Fruit fly (Drosophila melanogaster) whole organism, wandering third instar larva: Measurements from ENCODE around the gene bru3.

Experiments
- Abd-B ChIP-seq: fragments of >200 bp; optimal IDR thresholded peaks from 2 replicates; lab custom pipeline; 2017; ENCODE audit warnings: missing biosample characterization, missing genetic modification characterization
- CG32264 ChIP-seq: fragments of 200-800 bp; sonication (Bioruptor generic); optimal IDR thresholded peaks from 2 replicates; lab custom pipeline; 2016; ENCODE audit warnings: missing biosample characterization, missing genetic modification characterization
- CG9705 ChIP-seq: fragments of 200-800 bp; sonication (Bioruptor generic); optimal IDR thresholded peaks from 2 replicates; lab custom pipeline; 2018; ENCODE audit warnings: missing biosample characterization, mild to moderate bottlenecking, missing genetic modification characterization
- CrebA ChIP-seq: fragments of 200-800 bp; sonication (Bioruptor generic); optimal IDR thresholded peaks from 2 replicates; lab custom pipeline; 2016; ENCODE audit warnings: missing biosample characterization, mild to moderate bottlenecking, missing genetic modification characterization, borderline replicate concordance
- Dfd ChIP-seq: fragments of >200 bp; optimal IDR thresholded peaks from 2 replicates; lab custom pipeline; 2017; ENCODE audit warnings: missing biosample characterization, missing genetic modification characterization
- Dif ChIP-seq: fragments of 200-275, 200-300 bp; sonication (Bioruptor generic); optimal IDR thresholded peaks from 2 replicates; lab custom pipeline; 2018; ENCODE audit warnings: missing biosample characterization, missing genetic modification characterization; ENCODE audit not compliant: partially characterized antibody
- HLH106 ChIP-seq: fragments of 200-800 bp; optimal IDR thresholded peaks from 3 replicates; lab custom pipeline; 2019; ENCODE audit warnings: missing biosample characterization, mild to moderate bottlenecking, missing genetic modification characterization, moderate library complexity
- Hnf4 ChIP-seq: fragments of 200-800 bp; sonication (Bioruptor generic); optimal IDR thresholded peaks from 2 replicates; lab custom pipeline; 2016; ENCODE audit warnings: missing biosample characterization, mild to moderate bottlenecking, missing genetic modification characterization
- Hr78 ChIP-seq: fragments of >200 bp; optimal IDR thresholded peaks from 2 replicates; lab custom pipeline; 2017; ENCODE audit warnings: missing biosample characterization, missing genetic modification characterization
- Hr83 ChIP-seq: fragments of 200-300 bp; sonication (Bioruptor generic); optimal IDR thresholded peaks from 2 replicates; lab custom pipeline; 2016; ENCODE audit warnings: missing biosample characterization, mild to moderate bottlenecking, missing genetic modification characterization, moderate library complexity; ENCODE audit not compliant: poor library complexity, severe bottlenecking
- Jra ChIP-seq: sonication (Bioruptor generic); optimal IDR thresholded peaks from 2 replicates; lab custom pipeline; 2016; ENCODE audit warnings: missing biosample characterization, missing genetic modification characterization
- Mio ChIP-seq: sonication (Bioruptor generic); optimal IDR thresholded peaks from 2 replicates; lab custom pipeline; 2016; ENCODE audit warnings: missing biosample characterization, missing genetic modification characterization
- N ChIP-seq: fragments of >200 bp; optimal IDR thresholded peaks from 2 replicates; lab custom pipeline; 2018; ENCODE audit warnings: missing biosample characterization, missing external identifiers, missing genetic modification characterization
- OdsH ChIP-seq: fragments of 200-800 bp; sonication (Bioruptor generic); optimal IDR thresholded peaks from 2 replicates; lab custom pipeline; 2016; ENCODE audit warnings: missing biosample characterization, mild to moderate bottlenecking, missing genetic modification characterization
- Rel ChIP-seq, 2 experiments: fragments of 200-800 bp; sonication (Bioruptor generic) in 1 of 2; optimal IDR thresholded peaks; 2 replicates in 1 of 2; 3 replicates in 1 of 2; lab custom pipeline; 2016 to 2019; ENCODE audit warnings: mild to moderate bottlenecking in 2 of 2, missing biosample characterization in 2 of 2, missing genetic modification characterization in 2 of 2, moderate library complexity in 1 of 2
- Sp1 ChIP-seq: fragments of 200-800 bp; sonication (Bioruptor generic); optimal IDR thresholded peaks from 3 replicates; lab custom pipeline; 2019; ENCODE audit warnings: missing biosample characterization, mild to moderate bottlenecking, missing genetic modification characterization, moderate library complexity
- Vsx2 ChIP-seq: fragments of 200-300, 225-300 bp; sonication (Bioruptor generic); optimal IDR thresholded peaks from 2 replicates; lab custom pipeline; 2018; ENCODE audit warnings: missing biosample characterization, missing genetic modification characterization; ENCODE audit not compliant: partially characterized antibody
- br ChIP-seq: fragments of 200-800 bp; sonication (Bioruptor generic); optimal IDR thresholded peaks from 2 replicates; lab custom pipeline; 2016; ENCODE audit warnings: missing biosample characterization, missing genetic modification characterization
- brk ChIP-seq: fragments of 200-800 bp; sonication (Bioruptor generic); optimal IDR thresholded peaks from 2 replicates; lab custom pipeline; 2016; ENCODE audit warnings: missing biosample characterization, mild to moderate bottlenecking, missing genetic modification characterization
- dl ChIP-seq, 2 experiments: fragments of 175-275, 200-275 bp in 1 of 2; fragments of 200-275 bp in 1 of 2; sonication (Bioruptor generic); optimal IDR thresholded peaks; lab custom pipeline; 2018; ENCODE audit warnings: mild to moderate bottlenecking in 2 of 2, missing biosample characterization in 2 of 2, missing genetic modification characterization in 2 of 2, moderate library complexity in 2 of 2; ENCODE audit not compliant: partially characterized antibody in 2 of 2, insufficient read depth in 1 of 2
- dmrt93B ChIP-seq: fragments of 200-800 bp; sonication (Bioruptor generic); optimal IDR thresholded peaks from 2 replicates; lab custom pipeline; 2018; ENCODE audit warnings: missing biosample characterization, mild to moderate bottlenecking, missing genetic modification characterization
- ey ChIP-seq: fragments of 200-800 bp; sonication (Bioruptor generic); optimal IDR thresholded peaks from 2 replicates; lab custom pipeline; 2016; ENCODE audit warnings: missing biosample characterization, missing genetic modification characterization
- foxo ChIP-seq, 2 experiments: fragments of 200-800 bp; sonication (Bioruptor generic); optimal IDR thresholded peaks; 2 replicates in 1 of 2; 3 replicates in 1 of 2; lab custom pipeline; 2016 to 2017; ENCODE audit warnings: missing biosample characterization in 2 of 2, missing genetic modification characterization in 2 of 2
- fru ChIP-seq: fragments of 200-800 bp; sonication (Bioruptor generic); optimal IDR thresholded peaks from 3 replicates; lab custom pipeline; 2016; ENCODE audit warnings: missing biosample characterization, mild to moderate bottlenecking, missing genetic modification characterization
- h ChIP-seq: fragments of 200-800 bp; sonication (Bioruptor generic); optimal IDR thresholded peaks from 3 replicates; lab custom pipeline; 2016; ENCODE audit warnings: missing biosample characterization, mild to moderate bottlenecking, missing genetic modification characterization
- jim ChIP-seq: fragments of 175-275, 200-325 bp; sonication (Bioruptor generic); optimal IDR thresholded peaks from 2 replicates; lab custom pipeline; 2016; ENCODE audit warnings: missing biosample characterization, mild to moderate bottlenecking, missing genetic modification characterization
- lola ChIP-seq: fragments of >200 bp; optimal IDR thresholded peaks from 2 replicates; lab custom pipeline; 2017; ENCODE audit warnings: missing biosample characterization, missing genetic modification characterization
- pan ChIP-seq: fragments of >200 bp; optimal IDR thresholded peaks from 2 replicates; lab custom pipeline; 2017
- psq ChIP-seq: fragments of 200-800 bp; sonication (Bioruptor generic); optimal IDR thresholded peaks from 3 replicates; lab custom pipeline; 2017; ENCODE audit warnings: missing biosample characterization, mild to moderate bottlenecking, missing genetic modification characterization, moderate library complexity
- rgr ChIP-seq: fragments of 200-800 bp; sonication (Bioruptor generic); optimal IDR thresholded peaks from 3 replicates; lab custom pipeline; 2016; ENCODE audit warnings: missing biosample characterization, mild to moderate bottlenecking, missing genetic modification characterization
- sage ChIP-seq: fragments of 200-800 bp; sonication (Bioruptor generic); optimal IDR thresholded peaks from 2 replicates; lab custom pipeline; 2016; ENCODE audit warnings: missing biosample characterization, mild to moderate bottlenecking, missing genetic modification characterization
- tai ChIP-seq: sonication (Bioruptor generic); optimal IDR thresholded peaks from 2 replicates; lab custom pipeline; 2016; ENCODE audit warnings: missing biosample characterization, missing genetic modification characterization
- woc ChIP-seq: sonication (Bioruptor generic); optimal IDR thresholded peaks from 2 replicates; lab custom pipeline; 2016; ENCODE audit warnings: missing biosample characterization, mild to moderate bottlenecking, missing genetic modification characterization

The bru3 gene

dm6 chr3L:13489193-13489752 is 313.9 kb downstream of the bru3 start:
- TF ChIP-seq ey (GFP tag; lab: Kevin White, UChicago) (no peak), dmrt93B (no peak), Jra (no peak), dl (GFP tag; optimal IDR thresholded peaks at IDR 0.05; lab: Kevin White, UChicago; ENCODE audit: insufficient read depth in 1 of 2, partially characterized antibody in 2 of 2) (no peak), h (GFP tag; lab: Kevin White, UChicago) (no peak), Vsx2 (GFP tag; lab: Kevin White, UChicago) (no peak), jim (GFP tag; lab: Kevin White, UChicago) (no peak), CG9705 (GFP tag; lab: Kevin White, UChicago) (no peak), sage (no peak), rgr (GFP tag; lab: Kevin White, UChicago) (no peak), Hr78 (GFP tag; lab: Kevin White, UChicago) (no peak), fru (GFP tag; lab: Kevin White, UChicago) (no peak), CrebA (no peak), HLH106 (no peak), N (no peak), lola (GFP tag; lab: Kevin White, UChicago) (no peak), Rel (GFP tag; optimal IDR thresholded peaks at IDR 0.05; lab: Kevin White, UChicago) (no peak), Rel (tag; optimal IDR thresholded peaks at IDR 0.05; lab: Kevin White, UChicago) (no peak)

DNA sequence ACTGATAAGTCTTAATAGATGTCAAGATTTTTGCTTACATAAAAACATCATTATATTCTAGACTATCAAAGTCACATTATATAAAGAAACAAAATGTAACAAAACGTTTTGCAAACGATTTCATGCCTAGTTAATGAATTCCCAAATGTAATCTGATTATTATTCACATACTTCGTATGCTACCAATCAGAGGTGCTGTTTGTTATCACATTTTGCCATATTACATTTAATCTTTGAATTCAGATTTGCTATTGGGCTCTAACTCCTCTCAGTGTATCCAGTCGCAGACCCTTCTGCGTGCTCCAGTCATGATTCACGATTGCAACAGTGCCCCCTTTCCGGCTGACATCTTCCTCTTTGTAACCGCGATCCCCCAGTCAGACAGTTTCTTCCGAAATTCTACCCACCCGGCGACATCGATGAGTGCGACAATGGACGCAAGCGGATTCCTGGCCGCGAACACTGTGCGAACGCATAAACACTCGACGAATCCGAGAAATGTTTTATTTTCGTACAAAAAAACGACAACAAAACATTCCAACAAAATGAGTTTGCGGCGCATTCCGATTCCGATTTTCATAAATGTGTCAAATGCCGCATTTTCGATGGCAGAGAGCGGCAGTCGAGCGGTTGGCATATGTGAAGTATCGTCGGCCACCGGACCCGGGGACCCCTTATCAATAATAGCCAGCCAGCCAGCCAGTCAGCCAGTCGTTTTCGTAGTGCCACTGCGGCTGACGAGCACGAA is 314.9 kb downstream of the bru3 start:
- TF ChIP-seq Sp1 (GFP tag; lab: Kevin White, UChicago) (peak; percentile 33), Abd-B (GFP tag; lab: Kevin White, UChicago) (no peak), lola (GFP tag; lab: Kevin White, UChicago) (no peak), CrebA (no peak), CG32264 (GFP tag; lab: Kevin White, UChicago) (no peak), h (GFP tag; lab: Kevin White, UChicago) (no peak), Dif (peak; percentile 8), Jra (peak; percentile 34), foxo (GFP tag; optimal IDR thresholded peaks at IDR 0.05; lab: Kevin White, UChicago) (peak in 1 of 2 experiments; percentile 52), dmrt93B (peak; percentile 38), HLH106 (peak; percentile 9), psq (GFP tag; lab: Kevin White, UChicago) (peak; percentile 3), Mio (GFP tag; lab: Kevin White, UChicago) (peak; percentile 10), Rel (GFP tag; optimal IDR thresholded peaks at IDR 0.05; lab: Kevin White, UChicago) (no peak), Rel (tag; optimal IDR thresholded peaks at IDR 0.05; lab: Kevin White, UChicago) (peak; percentile 37), OdsH (GFP tag; lab: Kevin White, UChicago) (peak; percentile 30), Hnf4 (no peak), rgr (GFP tag; lab: Kevin White, UChicago) (peak; percentile 38), fru (GFP tag; lab: Kevin White, UChicago) (peak; percentile 35), br (GFP tag; lab: Kevin White, UChicago) (peak; percentile 48), ey (GFP tag; lab: Kevin White, UChicago) (peak; percentile 39), woc (GFP tag; lab: Kevin White, UChicago) (peak; percentile 71), jim (GFP tag; lab: Kevin White, UChicago) (no peak)

- no peak for TF ChIP-seq Dfd (GFP tag; lab: Kevin White, UChicago)
- TF ChIP-seq Hr83 = no peak
- TF ChIP-seq brk (GFP tag; lab: Kevin White, UChicago) = no peak
- no peak for TF ChIP-seq Rel (GFP tag; optimal IDR thresholded peaks at IDR 0.05; lab: Kevin White, UChicago)
- TF ChIP-seq Rel (tag; optimal IDR thresholded peaks at IDR 0.05; lab: Kevin White, UChicago) = no peak
- TF ChIP-seq tai (GFP tag; lab: Kevin White, UChicago) = no peak
- TF ChIP-seq CG9705 (GFP tag; lab: Kevin White, UChicago) = no peak
- no peak for TF ChIP-seq psq (GFP tag; lab: Kevin White, UChicago)
- no peak for TF ChIP-seq Hr78 (GFP tag; lab: Kevin White, UChicago)
- TF ChIP-seq pan = no peak
- no peak for TF ChIP-seq dmrt93B
Measured at dm6 chr3L:13486860-13487404, 316.3 kb downstream of the bru3 start.
